Fruit fly (Drosophila melanogaster): ENCODE measurements around the gene fz2.

fz2 gene

dm6 chr3L:19167668-19168354, 67.4 kb downstream of the fz2 start:
- no peak for TF ChIP-seq CG17801 (GFP tag; optimal IDR thresholded peaks at IDR 0.05; ENCODE audit: partially characterized antibody)

dm6 chr3L:19166298-19166937, 68.8 kb downstream of the fz2 start:
- TF ChIP-seq CG17801 (GFP tag; optimal IDR thresholded peaks at IDR 0.05; ENCODE audit: partially characterized antibody) = no peak

dm6 chr3L:19164767-19165762, 70.1 kb downstream of the fz2 start:
- TF ChIP-seq CG17801 (GFP tag; optimal IDR thresholded peaks at IDR 0.05; ENCODE audit: partially characterized antibody) = no peak

dm6 chr3L:19163791-19164190, 71.4 kb downstream of the fz2 start:
- no peak for TF ChIP-seq CG17801 (GFP tag; optimal IDR thresholded peaks at IDR 0.05; ENCODE audit: partially characterized antibody)

- TF ChIP-seq CG17801 (GFP tag; optimal IDR thresholded peaks at IDR 0.05; ENCODE audit: partially characterized antibody) = no peak
Observed at dm6 chr3L:19162586-19163310, 72.4 kb downstream of the fz2 start.

dm6 chr3L:19161291-19161690, 73.9 kb downstream of the fz2 start:
- no peak for TF ChIP-seq CG17801 (GFP tag; optimal IDR thresholded peaks at IDR 0.05; ENCODE audit: partially characterized antibody)

dm6 chr3L:19159894-19160293, 75.3 kb downstream of the fz2 start:
- no peak for TF ChIP-seq CG17801 (GFP tag; optimal IDR thresholded peaks at IDR 0.05; ENCODE audit: partially characterized antibody)

- no peak for TF ChIP-seq CG17801 (GFP tag; optimal IDR thresholded peaks at IDR 0.05; ENCODE audit: partially characterized antibody)
Observed at dm6 chr3L:19158343-19158742, 76.8 kb downstream of the fz2 start.

- no peak for TF ChIP-seq CG17801 (GFP tag; optimal IDR thresholded peaks at IDR 0.05; ENCODE audit: partially characterized antibody)
Observed at dm6 chr3L:19156263-19156662, 78.9 kb downstream of the fz2 start.

- no peak for TF ChIP-seq CG17801 (GFP tag; optimal IDR thresholded peaks at IDR 0.05; ENCODE audit: partially characterized antibody)
Observed at dm6 chr3L:19155111-19155510, 80.1 kb downstream of the fz2 start.

- no peak for TF ChIP-seq CG17801 (GFP tag; optimal IDR thresholded peaks at IDR 0.05; ENCODE audit: partially characterized antibody)
Observed at dm6 chr3L:19151938-19152517, 83.1 kb downstream of the fz2 start.

dm6 chr3L:19150987-19151386, 84.2 kb downstream of the fz2 start:
- no peak for TF ChIP-seq CG17801 (GFP tag; optimal IDR thresholded peaks at IDR 0.05; ENCODE audit: partially characterized antibody)

- TF ChIP-seq CG17801 (GFP tag; optimal IDR thresholded peaks at IDR 0.05; ENCODE audit: partially characterized antibody) = no peak
Observed at dm6 chr3L:19147169-19147568, 88.0 kb downstream of the fz2 start.

dm6 chr3L:19143940-19144571, 91.1 kb downstream of the fz2 start:
- no peak for TF ChIP-seq CG17801 (GFP tag; optimal IDR thresholded peaks at IDR 0.05; ENCODE audit: partially characterized antibody)
